Worm (Caenorhabditis elegans) whole organism, late embryonic: ENCODE results near the gene srv-3.

Experiments
- C08G9.2 ChIP-seq: sonication (generic microtip); optimal IDR thresholded peaks from 2 replicates; lab custom pipeline; 2016; ENCODE audit warnings: mild to moderate bottlenecking, missing genetic modification characterization, moderate library complexity, missing compliant biosample characterization
- C38D4.7 ChIP-seq: fragments of 200-800 bp; sonication (Bioruptor generic); optimal IDR thresholded peaks from 2 replicates; lab custom pipeline; 2018; ENCODE audit warnings: mild to moderate bottlenecking, missing genetic modification characterization, moderate library complexity, missing compliant biosample characterization
- F13H6.1 ChIP-seq: sonication (generic microtip); optimal IDR thresholded peaks from 2 replicates; lab custom pipeline; 2016; ENCODE audit warnings: missing genetic modification characterization, missing compliant biosample characterization
- K02D7.2 ChIP-seq: sonication (generic microtip); optimal IDR thresholded peaks from 2 replicates; lab custom pipeline; 2017; ENCODE audit warnings: mild to moderate bottlenecking, missing genetic modification characterization, missing compliant biosample characterization
- T23F11.4 ChIP-seq: fragments of 200-800 bp; sonication (Bioruptor generic); optimal IDR thresholded peaks from 2 replicates; lab custom pipeline; 2018; ENCODE audit warnings: mild to moderate bottlenecking, missing genetic modification characterization, missing compliant biosample characterization
- Y22D7AL.16 ChIP-seq: sonication (generic microtip); optimal IDR thresholded peaks from 2 replicates; lab custom pipeline; 2016; ENCODE audit warnings: missing genetic modification characterization, missing compliant biosample characterization
- ama-1 ChIP-seq: fragments of 150-350 bp; optimal IDR thresholded peaks from 2 replicates; lab custom pipeline; 2014
- ceh-14 ChIP-seq: sonication (generic microtip); optimal IDR thresholded peaks from 2 replicates; lab custom pipeline; 2016; ENCODE audit warnings: missing genotype, missing genetic modification characterization, missing compliant biosample characterization
- ceh-2 ChIP-seq: sonication (generic microtip); optimal IDR thresholded peaks from 2 replicates; lab custom pipeline; 2016; ENCODE audit warnings: missing genotype, missing genetic modification characterization, missing compliant biosample characterization
- ceh-31 ChIP-seq: sonication (generic microtip); optimal IDR thresholded peaks from 2 replicates; lab custom pipeline; 2016; ENCODE audit warnings: missing genetic modification characterization, missing compliant biosample characterization
- ceh-34 ChIP-seq: sonication (generic microtip); optimal IDR thresholded peaks from 2 replicates; lab custom pipeline; 2016; ENCODE audit warnings: mild to moderate bottlenecking, missing genetic modification characterization, missing compliant biosample characterization
- ceh-48 ChIP-seq: sonication (generic microtip); optimal IDR thresholded peaks from 2 replicates; lab custom pipeline; 2016; ENCODE audit warnings: missing genetic modification characterization, inconsistent platforms, missing compliant biosample characterization
- ceh-9 ChIP-seq: sonication (generic microtip); optimal IDR thresholded peaks from 2 replicates; lab custom pipeline; 2016; ENCODE audit warnings: mild to moderate bottlenecking, missing genetic modification characterization, inconsistent platforms, missing compliant biosample characterization
- che-1 ChIP-seq: sonication (generic microtip); optimal IDR thresholded peaks from 2 replicates; lab custom pipeline; 2016; ENCODE audit warnings: mild to moderate bottlenecking, missing genetic modification characterization, missing compliant biosample characterization
- dve-1 ChIP-seq: sonication (generic microtip); optimal IDR thresholded peaks from 2 replicates; lab custom pipeline; 2017; ENCODE audit warnings: antibody characterized with exemption, mild to moderate bottlenecking, missing genetic modification characterization, missing compliant biosample characterization
- elt-2 ChIP-seq: sonication (generic microtip); optimal IDR thresholded peaks from 2 replicates; lab custom pipeline; 2016; ENCODE audit warnings: missing genetic modification reagents, missing genetic modification characterization, missing compliant biosample characterization
- elt-4 ChIP-seq: sonication (generic microtip); optimal IDR thresholded peaks from 2 replicates; lab custom pipeline; 2016; ENCODE audit warnings: missing genetic modification characterization, missing compliant biosample characterization
- ets-4 ChIP-seq: sonication (generic microtip); optimal IDR thresholded peaks from 2 replicates; lab custom pipeline; 2016; ENCODE audit warnings: missing genetic modification characterization, missing compliant biosample characterization
- eyg-1 ChIP-seq: sonication (generic microtip); optimal IDR thresholded peaks from 2 replicates; lab custom pipeline; 2016; ENCODE audit warnings: missing genotype, missing genetic modification characterization, missing compliant biosample characterization
- fkh-10 ChIP-seq: fragments of 150-350 bp; optimal IDR thresholded peaks from 2 replicates; lab custom pipeline; 2014; ENCODE audit warnings: missing biosample characterization, missing genetic modification reagents, missing genetic modification characterization
- fkh-6 ChIP-seq: sonication (generic microtip); optimal IDR thresholded peaks from 2 replicates; lab custom pipeline; 2016; ENCODE audit warnings: missing genetic modification characterization, missing compliant biosample characterization
- gmeb-2 ChIP-seq: sonication (generic microtip); optimal IDR thresholded peaks from 2 replicates; lab custom pipeline; 2016; ENCODE audit warnings: missing genetic modification characterization, inconsistent platforms, missing compliant biosample characterization
- hlh-13 ChIP-seq: fragments of 200-800 bp; sonication (Bioruptor generic); optimal IDR thresholded peaks from 2 replicates; lab custom pipeline; 2018; ENCODE audit warnings: mild to moderate bottlenecking, missing genetic modification characterization, missing compliant biosample characterization
- hlh-6 ChIP-seq: sonication (generic microtip); optimal IDR thresholded peaks from 2 replicates; lab custom pipeline; 2016; ENCODE audit warnings: missing genotype, missing genetic modification characterization, missing compliant biosample characterization
- lim-6 ChIP-seq: sonication (generic microtip); optimal IDR thresholded peaks from 2 replicates; lab custom pipeline; 2016; ENCODE audit warnings: missing genetic modification characterization, missing compliant biosample characterization
- lin-11 ChIP-seq: fragments of 200-800 bp; sonication (Bioruptor generic); optimal IDR thresholded peaks from 2 replicates; lab custom pipeline; 2018; ENCODE audit warnings: mild to moderate bottlenecking, missing genetic modification characterization, missing compliant biosample characterization
- madf-2 ChIP-seq: sonication (generic microtip); optimal IDR thresholded peaks from 2 replicates; lab custom pipeline; 2017; ENCODE audit warnings: missing genetic modification characterization, missing compliant biosample characterization
- mec-3 ChIP-seq: sonication (generic microtip); optimal IDR thresholded peaks from 2 replicates; lab custom pipeline; 2016; ENCODE audit warnings: borderline replicate concordance, missing genetic modification characterization, missing compliant biosample characterization
- nfya-1 ChIP-seq: sonication (generic microtip); optimal IDR thresholded peaks from 2 replicates; lab custom pipeline; 2017; ENCODE audit warnings: missing genetic modification characterization, mild to moderate bottlenecking, missing compliant biosample characterization, antibody characterized with exemption, moderate library complexity
- nhr-11 ChIP-seq: fragments of 150-350 bp; optimal IDR thresholded peaks from 2 replicates; lab custom pipeline; 2014; ENCODE audit warnings: missing biosample characterization, missing genetic modification characterization
- nhr-232 ChIP-seq: sonication (generic microtip); optimal IDR thresholded peaks from 2 replicates; lab custom pipeline; 2016; ENCODE audit warnings: missing genetic modification characterization, missing compliant biosample characterization
- npax-4 ChIP-seq: sonication (generic microtip); optimal IDR thresholded peaks from 2 replicates; lab custom pipeline; 2016; ENCODE audit warnings: missing genetic modification characterization, missing compliant biosample characterization
- pag-3 ChIP-seq: sonication (generic microtip); optimal IDR thresholded peaks from 2 replicates; lab custom pipeline; 2016; ENCODE audit warnings: missing compliant biosample characterization, missing genetic modification characterization, borderline replicate concordance
- pha-2 ChIP-seq: sonication (generic microtip); optimal IDR thresholded peaks from 2 replicates; lab custom pipeline; 2017; ENCODE audit warnings: mild to moderate bottlenecking, missing genetic modification characterization, missing compliant biosample characterization
- pros-1 ChIP-seq: fragments of 150-350 bp; optimal IDR thresholded peaks from 2 replicates; lab custom pipeline; 2014; ENCODE audit warnings: missing biosample characterization, missing genetic modification reagents, missing genetic modification characterization
- rnt-1 ChIP-seq: sonication (generic microtip); optimal IDR thresholded peaks from 2 replicates; lab custom pipeline; 2016; ENCODE audit warnings: missing genetic modification characterization, missing compliant biosample characterization
- sdc-2 ChIP-seq: sonication (generic microtip); optimal IDR thresholded peaks from 2 replicates; lab custom pipeline; 2016; ENCODE audit warnings: missing genotype, missing genetic modification characterization, missing compliant biosample characterization
- syd-9 ChIP-seq: sonication (generic microtip); optimal IDR thresholded peaks from 2 replicates; lab custom pipeline; 2016; ENCODE audit warnings: mild to moderate bottlenecking, missing genetic modification characterization, moderate library complexity, missing compliant biosample characterization
- tbx-2 ChIP-seq: sonication (generic microtip); optimal IDR thresholded peaks from 2 replicates; lab custom pipeline; 2016; ENCODE audit warnings: missing genetic modification characterization, missing compliant biosample characterization
- tbx-7 ChIP-seq: sonication (generic microtip); optimal IDR thresholded peaks from 2 replicates; lab custom pipeline; 2016; ENCODE audit warnings: missing genotype, missing genetic modification characterization, missing compliant biosample characterization
- ttx-3 ChIP-seq: sonication (generic microtip); optimal IDR thresholded peaks from 2 replicates; lab custom pipeline; 2016; ENCODE audit warnings: missing genetic modification reagents, missing genetic modification characterization, missing compliant biosample characterization
- unc-3 ChIP-seq, 2 experiments: fragments of 200-800 bp in 1 of 2; sonication (Bioruptor generic) in 1 of 2; sonication (generic microtip) in 1 of 2; conservative IDR thresholded peaks in 1 of 2; optimal IDR thresholded peaks in 1 of 2; 2 replicates each; pipeline versions ENCODE4 v1.3.6 to Lab custom; 2016 to 2022; ENCODE audit warnings: missing compliant biosample characterization in 2 of 2, missing genetic modification characterization in 2 of 2, missing genetic modification reagents in 1 of 2
- zip-5 ChIP-seq: sonication (generic microtip); optimal IDR thresholded peaks from 2 replicates; lab custom pipeline; 2016; ENCODE audit warnings: missing genetic modification characterization, missing compliant biosample characterization
- ztf-16 ChIP-seq: sonication (generic microtip); optimal IDR thresholded peaks from 2 replicates; lab custom pipeline; 2017; ENCODE audit warnings: missing genetic modification characterization, missing compliant biosample characterization

srv-3 gene

DNA sequence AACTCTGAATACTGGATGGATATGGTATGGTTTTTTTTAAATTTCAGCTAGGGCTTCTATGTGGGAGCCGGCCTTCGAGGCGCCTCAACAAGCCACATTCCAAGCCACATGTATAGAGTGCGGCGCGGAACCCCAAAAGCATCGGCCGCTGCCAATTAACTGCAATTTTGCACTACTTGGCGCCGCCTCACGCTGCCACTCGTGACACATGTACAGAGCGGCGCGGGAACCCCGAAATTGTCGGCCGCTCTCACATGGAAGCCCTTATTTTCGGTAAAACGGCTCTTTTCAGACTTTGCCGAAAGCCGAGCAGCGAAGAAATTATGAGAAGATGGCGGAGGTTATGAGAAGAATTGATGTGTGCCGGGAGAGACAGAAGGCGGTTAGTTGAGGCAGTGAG, 35.0 kb upstream of the srv-3 start:
- TF ChIP-seq C08G9.2 (tag; lab: Kevin White, UChicago) (no peak), che-1 (no peak), ztf-16 (no peak), nhr-232 (tag; lab: Kevin White, UChicago) (no peak), F13H6.1 (tag; lab: Kevin White, UChicago) (no peak), elt-2 (no peak), dve-1 (tag; lab: Kevin White, UChicago) (no peak), ceh-2 (no peak), hlh-6 (tag; lab: Kevin White, UChicago) (no peak), sdc-2 (tag; lab: Kevin White, UChicago) (no peak), zip-5 (tag; lab: Kevin White, UChicago) (no peak), pha-2 (no peak), elt-4 (no peak), lin-11 (tag; lab: Kevin White, UChicago) (no peak), Y22D7AL.16 (tag; lab: Kevin White, UChicago) (no peak), lim-6 (no peak), ceh-31 (tag; lab: Kevin White, UChicago) (no peak), ama-1 (lab: Kevin White, UChicago) (no peak)

DNA sequence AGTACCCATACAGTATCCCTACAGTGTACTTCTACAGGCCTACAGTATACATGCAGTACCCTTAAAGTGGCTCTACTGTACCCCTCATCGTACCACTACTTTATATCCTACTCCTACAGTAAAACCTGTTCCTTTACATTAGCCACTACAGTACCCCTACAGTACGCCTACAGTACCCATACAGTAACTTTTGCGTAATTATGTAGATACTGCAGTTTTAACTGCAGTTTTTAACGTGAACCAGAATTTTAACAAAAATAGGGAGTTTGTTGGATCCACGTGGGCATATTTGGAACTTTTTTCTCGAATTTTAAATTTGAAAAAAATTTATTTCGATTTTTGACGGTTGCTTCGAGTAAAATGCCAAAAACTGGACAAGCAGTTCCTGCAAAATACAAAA, 34.6 kb upstream of the srv-3 start, which contains the start of gene W04E12.4:
TSS of gene W04E12.4 (plus strand) at position 301 of the 400 bp plus-strand sequence.
- no peak for TF ChIP-seq eyg-1 (tag; lab: Kevin White, UChicago)
- no peak for TF ChIP-seq mec-3 (tag; lab: Kevin White, UChicago)
- no peak for TF ChIP-seq pros-1
- TF ChIP-seq ttx-3 (tag; lab: Kevin White, UChicago): no peak
- TF ChIP-seq npax-4 (tag; lab: Kevin White, UChicago): no peak
- TF ChIP-seq ets-4: no peak
- no peak for TF ChIP-seq madf-2 (tag; lab: Kevin White, UChicago)
- TF ChIP-seq nfya-1 (tag; lab: Kevin White, UChicago): no peak
- no peak for TF ChIP-seq dve-1 (tag; lab: Kevin White, UChicago)
- TF ChIP-seq ceh-9: no peak
- no peak for TF ChIP-seq fkh-6 (tag; lab: Kevin White, UChicago)
- TF ChIP-seq zip-5 (tag; lab: Kevin White, UChicago): no peak
- no peak for TF ChIP-seq K02D7.2 (tag; lab: Kevin White, UChicago)
- TF ChIP-seq gmeb-2 (tag; lab: Kevin White, UChicago): no peak
- TF ChIP-seq nhr-11 (tag; lab: Kevin White, UChicago): no peak
- TF ChIP-seq fkh-10 (GFP tag; lab: Kevin White, UChicago): no peak
- no peak for TF ChIP-seq C38D4.7 (GFP tag; lab: Kevin White, UChicago)
- TF ChIP-seq tbx-7 (tag; lab: Kevin White, UChicago): no peak
- no peak for TF ChIP-seq syd-9 (tag; lab: Kevin White, UChicago)

DNA sequence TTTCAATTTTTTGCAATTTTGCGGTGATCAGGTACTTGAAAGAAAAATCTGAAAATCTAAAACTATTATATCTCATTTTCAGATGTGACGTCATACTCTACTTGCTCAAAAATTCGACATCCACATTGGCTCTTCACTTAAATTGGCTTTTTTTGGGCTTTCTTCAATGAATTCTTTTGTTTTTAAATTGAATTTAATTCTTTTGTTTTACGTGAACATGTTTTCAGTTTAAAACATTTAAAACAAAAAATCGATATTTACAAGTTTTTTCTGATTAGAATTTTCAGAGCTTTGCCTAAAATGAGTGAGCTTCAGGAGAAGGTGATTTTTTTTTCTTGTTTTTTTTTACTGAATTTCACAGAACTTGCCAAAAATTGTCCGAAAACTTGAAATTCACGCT, 32.9 kb upstream of the srv-3 start, which contains the start of gene W04E12.3:
TSS of gene W04E12.3 (plus strand) at position 301 of the 400 bp plus-strand sequence.
- TF ChIP-seq mec-3 (tag; lab: Kevin White, UChicago): no peak
- TF ChIP-seq pag-3 (tag; lab: Kevin White, UChicago): no peak
- no peak for TF ChIP-seq ceh-48 (tag; lab: Kevin White, UChicago)
- no peak for TF ChIP-seq elt-4
- TF ChIP-seq unc-3 (GFP tag; conservative IDR thresholded peaks at IDR 0.05; lab: Robert Waterston, UW): no peak
- TF ChIP-seq unc-3 (tag; optimal IDR thresholded peaks at IDR 0.05; lab: Kevin White, UChicago): no peak
- no peak for TF ChIP-seq T23F11.4
- no peak for TF ChIP-seq lim-6
- TF ChIP-seq hlh-6 (tag; lab: Kevin White, UChicago): no peak
- no peak for TF ChIP-seq rnt-1 (tag; lab: Kevin White, UChicago)
- TF ChIP-seq pha-2: no peak
- TF ChIP-seq ceh-34 (tag; lab: Kevin White, UChicago): no peak
- no peak for TF ChIP-seq ceh-2
- TF ChIP-seq ceh-14 (tag; lab: Kevin White, UChicago): no peak
- TF ChIP-seq hlh-13 (GFP tag; lab: Kevin White, UChicago): no peak
- no peak for TF ChIP-seq tbx-2
- TF ChIP-seq nhr-232 (tag; lab: Kevin White, UChicago): no peak
- TF ChIP-seq fkh-10 (GFP tag; lab: Kevin White, UChicago): no peak
- no peak for TF ChIP-seq ztf-16
- no peak for TF ChIP-seq ttx-3 (tag; lab: Kevin White, UChicago)
